Fruit fly (Drosophila melanogaster) whole organism, embryonic: Measurements from ENCODE around the gene CG14036.

Source experiments
- Ada2b ChIP-seq: fragments of 200-800 bp; sonication (Bioruptor generic); IDR thresholded peaks from 2 replicates; pipeline ENCODE4 v1.3.6; 2022; ENCODE audit warnings: missing biosample characterization, missing genetic modification characterization
- Aef1 ChIP-seq: fragments of 200-800 bp; sonication (Bioruptor generic); IDR thresholded peaks from 3 replicates; pipeline ENCODE4 v1.3.6; 2022; ENCODE audit warnings: missing biosample characterization, missing genetic modification characterization
- Antp ChIP-seq: fragments of 200-800 bp; sonication (Bioruptor generic); optimal IDR thresholded peaks from 3 replicates; lab custom pipeline; 2016; ENCODE audit warnings: missing biosample characterization, missing genetic modification characterization
- Bgb ChIP-seq: fragments of 200-800 bp; sonication (Bioruptor generic); IDR thresholded peaks from 2 replicates; pipeline ENCODE4 v1.3.6; 2022; ENCODE audit warnings: missing biosample characterization, missing genetic modification characterization; ENCODE audit not compliant: partially characterized antibody
- CG11085 ChIP-seq: fragments of 200-800 bp; sonication (Bioruptor generic); IDR thresholded peaks from 2 replicates; pipeline ENCODE4 v1.3.6; 2022; ENCODE audit warnings: missing biosample characterization, missing genetic modification characterization
- CG11093 ChIP-seq: fragments of 200-800 bp; sonication (Bioruptor generic); IDR thresholded peaks from 3 replicates; pipeline ENCODE4 v1.3.6; 2022; ENCODE audit warnings: missing biosample characterization, missing genetic modification characterization
- CG12236 ChIP-seq: fragments of 200-800 bp; sonication (Bioruptor generic); optimal IDR thresholded peaks from 2 replicates; lab custom pipeline; 2016; ENCODE audit warnings: missing biosample characterization, missing genetic modification characterization
- CG1233 ChIP-seq: fragments of 200-800 bp; sonication (Bioruptor generic); optimal IDR thresholded peaks from 4 replicates; lab custom pipeline; 2018; ENCODE audit warnings: missing biosample characterization, mild to moderate bottlenecking, missing genetic modification characterization
- CG12744 ChIP-seq: fragments of 200-800 bp; sonication (Bioruptor generic); optimal IDR thresholded peaks from 2 replicates; lab custom pipeline; 2016; ENCODE audit warnings: missing biosample characterization, missing genetic modification characterization
- CG14050 ChIP-seq: fragments of 200-800 bp; sonication (Bioruptor generic); IDR thresholded peaks from 3 replicates; pipeline ENCODE4 v1.3.6; 2022; ENCODE audit warnings: missing biosample characterization, missing genetic modification characterization
- CG14860 ChIP-seq: fragments of 200-800 bp; sonication (Bioruptor generic); IDR thresholded peaks from 3 replicates; pipeline ENCODE4 v1.3.6; 2022; ENCODE audit warnings: missing biosample characterization, missing genetic modification characterization; ENCODE audit not compliant: partially characterized antibody
- CG15601 ChIP-seq: fragments of 200-800 bp; sonication (Bioruptor generic); optimal IDR thresholded peaks from 3 replicates; lab custom pipeline; 2019; ENCODE audit warnings: missing biosample characterization, mild to moderate bottlenecking, missing genetic modification characterization, moderate library complexity
- CG1603 ChIP-seq: fragments of 200-800 bp; sonication (Bioruptor generic); optimal IDR thresholded peaks from 2 replicates; lab custom pipeline; 2019; ENCODE audit warnings: missing biosample characterization, mild to moderate bottlenecking, missing genetic modification characterization, moderate library complexity
- CG2116 ChIP-seq: fragments of 200-800 bp; sonication (Bioruptor generic); optimal IDR thresholded peaks from 3 replicates; lab custom pipeline; 2018; ENCODE audit warnings: missing biosample characterization, mild to moderate bottlenecking, missing genetic modification characterization
- CG9817 ChIP-seq: fragments of 200-800 bp; sonication (Bioruptor generic); optimal IDR thresholded peaks from 2 replicates; lab custom pipeline; 2018; ENCODE audit warnings: missing biosample characterization, mild to moderate bottlenecking, missing genetic modification characterization, moderate library complexity
- D19A ChIP-seq: fragments of 200-800 bp; optimal IDR thresholded peaks from 3 replicates; lab custom pipeline; 2019; ENCODE audit warnings: missing biosample characterization, mild to moderate bottlenecking, missing genetic modification characterization, moderate library complexity
- Dll ChIP-seq: fragments of 200-800 bp; sonication (Bioruptor generic); IDR thresholded peaks from 4 replicates; pipeline ENCODE4 v1.3.6; 2022; ENCODE audit warnings: missing biosample characterization, missing genetic modification characterization; ENCODE audit not compliant: partially characterized antibody
- Elba2 ChIP-seq: fragments of 200-800 bp; sonication (Bioruptor generic); optimal IDR thresholded peaks from 3 replicates; lab custom pipeline; 2016; ENCODE audit warnings: missing biosample characterization, missing genetic modification characterization
- Ets65A ChIP-seq: fragments of 200-800 bp; sonication (Bioruptor generic); peaks from one replicate; lab custom pipeline; 2016; ENCODE audit warnings: missing biosample characterization, missing genetic modification characterization
- Fer1 ChIP-seq: fragments of 200-800 bp; sonication (Bioruptor generic); optimal IDR thresholded peaks from 2 replicates; lab custom pipeline; 2017; ENCODE audit warnings: missing biosample characterization, mild to moderate bottlenecking, missing genetic modification characterization
- Hand ChIP-seq: fragments of 200-800 bp; sonication (Bioruptor generic); optimal IDR thresholded peaks from 2 replicates; lab custom pipeline; 2017; ENCODE audit warnings: mild to moderate bottlenecking, missing biosample characterization, missing genetic modification reagents, missing genetic modification characterization
- MTF-1 ChIP-seq: fragments of 200-800 bp; sonication (Bioruptor generic); optimal IDR thresholded peaks from 2 replicates; lab custom pipeline; 2018; ENCODE audit warnings: missing biosample characterization, mild to moderate bottlenecking, missing genetic modification characterization, borderline replicate concordance
- Med ChIP-seq: fragments of 200-800 bp; sonication (Bioruptor generic); peaks from one replicate; lab custom pipeline; 2016; ENCODE audit warnings: missing biosample characterization, missing genetic modification characterization, mild to moderate bottlenecking, inconsistent platforms, moderate library complexity
- NC2β ChIP-seq: fragments of 200-800 bp; sonication (Bioruptor generic); optimal IDR thresholded peaks from 2 replicates; lab custom pipeline; 2016; ENCODE audit warnings: missing biosample characterization, missing genetic modification characterization
- Ssrp ChIP-seq: fragments of 200-800 bp; sonication (Bioruptor generic); optimal IDR thresholded peaks from 2 replicates; lab custom pipeline; 2018; ENCODE audit warnings: missing biosample characterization, mild to moderate bottlenecking, missing genetic modification characterization, moderate library complexity
- bab2 ChIP-seq: fragments of 200-800 bp; sonication (Bioruptor generic); optimal IDR thresholded peaks from 2 replicates; lab custom pipeline; 2016; ENCODE audit warnings: missing biosample characterization, missing genetic modification characterization
- bbx ChIP-seq: fragments of 200-800 bp; sonication (Bioruptor generic); IDR thresholded peaks from 2 replicates; pipeline ENCODE4 v1.3.6; 2022; ENCODE audit warnings: missing biosample characterization, missing genetic modification characterization; ENCODE audit not compliant: partially characterized antibody
- cg ChIP-seq: fragments of 200-800 bp; sonication (Bioruptor generic); optimal IDR thresholded peaks from 3 replicates; lab custom pipeline; 2019; ENCODE audit warnings: missing biosample characterization, mild to moderate bottlenecking, missing genetic modification characterization, moderate library complexity
- dimm ChIP-seq: fragments of 200-800 bp; sonication (Bioruptor generic); IDR thresholded peaks from 2 replicates; pipeline ENCODE4 v1.3.6; 2022; ENCODE audit warnings: missing biosample characterization, missing genetic modification characterization
- dmrt11E ChIP-seq: fragments of 200-800 bp; sonication (Bioruptor generic); optimal IDR thresholded peaks from 3 replicates; lab custom pipeline; 2018; ENCODE audit warnings: missing biosample characterization, mild to moderate bottlenecking, missing genetic modification characterization, moderate library complexity
- exex ChIP-seq: fragments of 200-800 bp; sonication (Bioruptor generic); optimal IDR thresholded peaks from 4 replicates; lab custom pipeline; 2018; ENCODE audit warnings: missing biosample characterization, mild to moderate bottlenecking, missing genetic modification characterization, moderate library complexity
- fd3F ChIP-seq: fragments of 200-800 bp; sonication (Bioruptor generic); optimal IDR thresholded peaks from 2 replicates; lab custom pipeline; 2018; ENCODE audit warnings: missing biosample characterization, mild to moderate bottlenecking, missing genetic modification characterization, moderate library complexity
- gcm2 ChIP-seq: fragments of 200-800 bp; sonication (Bioruptor generic); optimal IDR thresholded peaks from 2 replicates; lab custom pipeline; 2016; ENCODE audit warnings: missing biosample characterization, missing genetic modification characterization
- kay ChIP-seq: fragments of 200-800 bp; sonication (Bioruptor generic); optimal IDR thresholded peaks from 2 replicates; lab custom pipeline; 2016; ENCODE audit warnings: missing biosample characterization, missing genetic modification characterization
- nmo ChIP-seq: fragments of 200-800 bp; sonication (Bioruptor generic); optimal IDR thresholded peaks from 2 replicates; lab custom pipeline; 2018; ENCODE audit warnings: missing biosample characterization, mild to moderate bottlenecking, missing genetic modification characterization, moderate library complexity
- pfk ChIP-seq: fragments of 200-800 bp; sonication (Bioruptor generic); optimal IDR thresholded peaks from 2 replicates; lab custom pipeline; 2018; ENCODE audit warnings: missing biosample characterization, mild to moderate bottlenecking, missing genetic modification characterization, moderate library complexity
- pzg ChIP-seq: fragments of 200-800 bp; sonication (Bioruptor generic); optimal IDR thresholded peaks from 3 replicates; lab custom pipeline; 2018; ENCODE audit warnings: missing biosample characterization, mild to moderate bottlenecking, missing genetic modification characterization, moderate library complexity
- sob ChIP-seq: fragments of 200-800 bp; sonication (Bioruptor generic); IDR thresholded peaks from 2 replicates; pipeline ENCODE4 v1.3.6; 2022; ENCODE audit warnings: missing biosample characterization, missing genetic modification characterization
- trh ChIP-seq: fragments of 200-800 bp; sonication (Bioruptor generic); optimal IDR thresholded peaks from 2 replicates; lab custom pipeline; 2016; ENCODE audit warnings: missing biosample characterization, missing genetic modification characterization
- vvl ChIP-seq: fragments of 200-800 bp; sonication (Bioruptor generic); IDR thresholded peaks from 2 replicates; pipeline ENCODE4 v1.3.6; 2022; ENCODE audit warnings: missing biosample characterization, missing genetic modification characterization
- yki ChIP-seq: fragments of >200 bp; optimal IDR thresholded peaks from 3 replicates; lab custom pipeline; 2018
- z ChIP-seq: fragments of 200-800 bp; sonication (Bioruptor generic); IDR thresholded peaks from 3 replicates; pipeline ENCODE4 v1.3.6; 2022; ENCODE audit warnings: missing biosample characterization, missing genetic modification characterization
- zf30C ChIP-seq: fragments of 200-800 bp; sonication (Bioruptor generic); optimal IDR thresholded peaks from 3 replicates; lab custom pipeline; 2018; ENCODE audit warnings: missing biosample characterization, mild to moderate bottlenecking, missing genetic modification characterization

CG14036 gene

DNA sequence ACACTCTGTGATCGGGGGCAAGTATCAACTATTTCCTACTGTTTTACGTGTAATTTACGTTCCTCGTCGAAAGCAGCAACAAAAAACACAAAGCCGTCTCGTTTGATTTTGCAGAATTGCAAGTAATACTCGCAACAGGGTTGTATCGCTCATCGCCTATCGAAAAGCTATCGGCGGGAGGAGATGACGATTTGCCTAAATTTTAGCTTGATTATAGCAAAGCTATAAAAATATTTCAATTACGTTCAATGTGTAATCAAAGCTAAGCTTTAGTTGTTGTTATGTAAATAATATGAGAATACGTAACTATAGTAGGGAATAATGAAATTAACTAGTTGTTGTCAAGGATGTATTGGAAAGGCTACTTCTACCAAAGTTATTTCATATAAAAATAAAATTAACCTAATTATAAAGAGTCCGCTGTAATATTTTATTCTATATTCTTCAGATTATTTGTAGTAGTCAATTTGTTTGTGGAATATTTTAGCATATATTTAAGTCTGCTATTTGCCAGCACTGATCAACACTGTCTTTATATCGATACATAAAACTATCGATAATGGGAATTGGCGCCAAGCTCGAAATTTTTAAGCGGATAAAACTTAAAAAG lies 4.9 kb upstream of the CG14036 start, which contains the start of gene Rpn11 (continued):
- no peak for TF ChIP-seq zf30C (GFP tag; lab: Kevin White, UChicago)
- peak; percentile 81 for TF ChIP-seq Med (GFP tag; lab: Kevin White, UChicago)
- no peak for TF ChIP-seq MTF-1 (GFP tag; lab: Kevin White, UChicago)
- no peak for TF ChIP-seq sob
- TF ChIP-seq CG15601 (tag; lab: Kevin White, UChicago) = peak; percentile 56
- no peak for TF ChIP-seq cg (GFP tag; lab: Kevin White, UChicago)
- TF ChIP-seq Elba2 (GFP tag; lab: Kevin White, UChicago) = peak; percentile 4
- peak; percentile 43 for TF ChIP-seq Fer1 (GFP tag; lab: Kevin White, UChicago)
- TF ChIP-seq Ets65A = peak; percentile 59
- TF ChIP-seq Bgb (GFP tag; lab: Robert Waterston, UW) = peak; percentile 36; the same call in 1 of the 2 replicates
- no peak for TF ChIP-seq z (GFP tag; lab: Robert Waterston, UW)
- peak; percentile 50 for TF ChIP-seq pzg (GFP tag; lab: Kevin White, UChicago)
- peak; percentile 33 for TF ChIP-seq Hand (GFP tag; lab: Kevin White, UChicago)
- peak; percentile 26; the same call in 1 of the 2 replicates for TF ChIP-seq bbx (GFP tag; lab: Robert Waterston, UW)
- no peak for TF ChIP-seq CG14050
- no peak for TF ChIP-seq gcm2 (GFP tag; lab: Kevin White, UChicago)
- TF ChIP-seq trh (GFP tag; lab: Kevin White, UChicago) = peak; percentile 36
- TF ChIP-seq nmo (GFP tag; lab: Kevin White, UChicago) = peak; percentile 80
- peak; percentile 50 for TF ChIP-seq kay (GFP tag; lab: Kevin White, UChicago)
- peak; percentile 74 for TF ChIP-seq Dll (GFP tag; lab: Robert Waterston, UW)
- TF ChIP-seq CG9817 (tag; lab: Kevin White, UChicago) = peak; percentile 67
- TF ChIP-seq dmrt11E (tag; lab: Kevin White, UChicago) = peak; percentile 70
- no peak for TF ChIP-seq CG12236
- TF ChIP-seq NC2β = no peak
- peak; percentile 99 for TF ChIP-seq CG2116 (GFP tag; lab: Kevin White, UChicago)
- peak; percentile 49 for TF ChIP-seq bab2
- peak; percentile 41; the same call in 1 of the 2 replicates for TF ChIP-seq Ada2b (GFP tag; lab: Robert Waterston, UW)
- TF ChIP-seq pfk (GFP tag; lab: Kevin White, UChicago) = no peak
- TF ChIP-seq CG11093 (GFP tag; lab: Robert Waterston, UW) = no peak
- 0 out of 3 replicates have a peak, but pooled peaks have one; percentile 32 for TF ChIP-seq CG14860 (GFP tag; lab: Robert Waterston, UW)
- TF ChIP-seq vvl (GFP tag; lab: Robert Waterston, UW) = peak; percentile 80
- TF ChIP-seq yki (lab: Kevin White, UChicago) = no peak
- peak; percentile 69 for TF ChIP-seq Ssrp (tag; lab: Kevin White, UChicago)
- TF ChIP-seq CG1603 (tag; lab: Kevin White, UChicago) = peak; percentile 47
- TF ChIP-seq fd3F = peak; percentile 45
- peak; percentile 30 for TF ChIP-seq CG1233 (GFP tag; lab: Kevin White, UChicago)
- TF ChIP-seq exex (tag; lab: Kevin White, UChicago) = peak; percentile 25
- TF ChIP-seq Aef1 = 0 out of 3 replicates have a peak, but pooled peaks have one; percentile 17
- peak; percentile 18 for TF ChIP-seq Antp (GFP tag; lab: Kevin White, UChicago)
- TF ChIP-seq CG12744 (GFP tag; lab: Kevin White, UChicago) = peak; percentile 35
- peak; percentile 37 for TF ChIP-seq D19A (tag; lab: Kevin White, UChicago)
- no peak for TF ChIP-seq CG11085
- TF ChIP-seq dimm (GFP tag; lab: Robert Waterston, UW) = no peak
